Worm (Caenorhabditis elegans) whole organism, dauer: ENCODE measurements around the gene acs-11.
"Not testable (repeated sequence)": the region's sequence is repeated elsewhere in the genome, so short reads cannot be mapped to it uniquely, and the experiment has no call there.

Experiments used
- unc-62 ChIP-seq: sonication (generic microtip); optimal IDR thresholded peaks from 2 replicates; lab custom pipeline; 2017; ENCODE audit warnings: missing biosample characterization, missing genetic modification reagents, missing genetic modification characterization

The acs-11 gene

DNA sequence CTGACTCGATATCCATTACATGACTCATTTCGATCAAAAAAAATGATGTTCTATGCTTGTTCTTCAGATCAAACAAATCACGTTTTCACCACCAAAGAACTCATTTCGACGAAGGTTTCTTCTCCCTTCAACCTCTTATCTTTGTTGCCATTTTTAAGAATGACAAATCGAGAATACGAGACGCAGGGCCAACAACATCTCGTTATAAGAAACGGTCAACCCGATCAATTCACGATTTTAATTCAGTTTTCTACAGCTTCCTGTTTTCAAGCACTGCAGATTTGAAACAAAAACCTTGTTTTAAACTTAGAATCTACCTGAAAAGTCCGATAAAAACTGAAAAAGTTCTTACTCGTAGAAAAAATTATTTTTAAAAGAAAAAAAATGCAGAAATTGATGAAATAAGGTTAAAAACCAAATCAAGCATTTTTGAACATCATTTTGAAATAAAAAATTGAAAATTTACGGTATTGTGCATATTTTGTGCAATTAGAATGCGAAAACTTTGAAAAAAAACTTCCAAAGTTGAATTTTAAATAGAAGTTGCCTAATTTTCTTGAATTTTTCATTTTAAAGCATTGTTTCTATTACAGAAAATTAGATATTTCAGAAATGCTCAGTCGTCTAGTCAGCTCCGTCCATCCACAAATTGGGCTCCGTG is at the start of gene acs-11:
Gene acs-11 (plus strand): TSS at position 611 of the 661 bp plus-strand sequence.
- TF ChIP-seq unc-62 (GFP tag; lab: Kevin White, UChicago), result no peak

DNA sequence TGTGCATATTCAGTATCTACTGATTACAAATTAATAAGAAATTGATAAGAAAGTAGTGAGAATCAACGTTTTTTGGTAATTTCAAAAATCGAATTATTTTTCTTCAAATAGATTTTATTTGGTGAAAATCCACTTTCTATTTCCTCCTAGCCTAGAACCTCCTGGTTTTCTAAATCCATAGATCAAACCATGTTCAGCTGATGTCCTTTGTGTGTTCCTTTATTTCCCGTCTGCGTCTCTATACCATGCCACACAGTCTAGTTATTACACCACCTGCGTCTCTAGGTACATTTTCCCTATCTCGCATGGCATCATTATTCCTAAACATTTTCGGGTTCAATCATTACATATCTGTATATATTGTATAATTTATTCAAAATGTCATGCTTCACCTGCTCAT is 48.8 kb upstream of the acs-11 start, which contains the start of gene F10G7.5:
Gene F10G7.5 (plus strand): TSS at position 286 of the 400 bp plus-strand sequence.
- TF ChIP-seq unc-62 (GFP tag; lab: Kevin White, UChicago), result no peak

DNA sequence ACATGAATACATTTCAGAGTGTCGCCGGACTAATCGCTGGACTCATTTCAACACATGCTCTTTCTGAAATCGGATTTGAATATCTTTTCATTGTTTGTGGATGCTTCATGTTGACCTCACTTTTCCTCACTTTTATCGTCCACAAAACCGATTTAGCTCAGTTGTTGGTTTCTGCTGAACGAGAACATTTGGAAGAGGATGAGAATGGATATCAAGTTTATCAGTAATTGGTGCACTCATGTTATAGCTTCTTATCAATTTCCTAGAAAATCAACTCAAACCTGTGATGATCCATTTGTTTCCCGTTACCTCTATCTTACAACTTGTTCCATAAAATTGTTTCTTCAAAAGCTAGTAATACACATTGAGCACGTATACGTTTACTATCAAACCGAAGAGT is 45.9 kb upstream of the acs-11 start:
- no peak for TF ChIP-seq unc-62 (GFP tag; lab: Kevin White, UChicago)

DNA sequence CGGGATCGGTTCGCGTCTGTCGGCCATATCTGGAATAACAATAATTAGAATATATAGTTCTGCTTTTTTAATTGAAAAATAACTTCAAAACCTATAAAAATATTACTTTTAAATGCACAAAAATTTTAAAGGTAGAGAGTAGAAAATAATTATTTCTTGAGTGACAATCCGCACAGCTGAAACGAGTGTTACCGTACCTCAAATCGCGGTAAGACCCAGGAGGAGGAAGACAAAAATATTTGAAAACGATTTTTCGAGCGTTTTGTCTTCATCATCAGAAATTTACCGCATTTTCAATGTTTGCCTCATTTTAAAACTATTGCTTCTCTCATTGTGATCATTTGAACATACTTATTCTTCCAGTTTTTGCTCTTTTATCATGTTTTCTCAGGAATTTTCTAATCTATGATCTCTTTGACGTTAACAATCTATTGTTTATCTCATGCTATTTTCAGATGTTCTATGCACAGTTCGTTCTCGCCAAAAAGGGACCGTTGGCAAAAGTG is 43.6 kb upstream of the acs-11 start, which contains the start of the genes rpn-5 and scc-1:
Gene rpn-5 (minus strand): TSS at position 162 of the 506 bp plus-strand sequence.
Gene scc-1 (plus strand): TSS at position 456 of the 506 bp plus-strand sequence.
- no peak for TF ChIP-seq unc-62 (GFP tag; lab: Kevin White, UChicago)

DNA sequence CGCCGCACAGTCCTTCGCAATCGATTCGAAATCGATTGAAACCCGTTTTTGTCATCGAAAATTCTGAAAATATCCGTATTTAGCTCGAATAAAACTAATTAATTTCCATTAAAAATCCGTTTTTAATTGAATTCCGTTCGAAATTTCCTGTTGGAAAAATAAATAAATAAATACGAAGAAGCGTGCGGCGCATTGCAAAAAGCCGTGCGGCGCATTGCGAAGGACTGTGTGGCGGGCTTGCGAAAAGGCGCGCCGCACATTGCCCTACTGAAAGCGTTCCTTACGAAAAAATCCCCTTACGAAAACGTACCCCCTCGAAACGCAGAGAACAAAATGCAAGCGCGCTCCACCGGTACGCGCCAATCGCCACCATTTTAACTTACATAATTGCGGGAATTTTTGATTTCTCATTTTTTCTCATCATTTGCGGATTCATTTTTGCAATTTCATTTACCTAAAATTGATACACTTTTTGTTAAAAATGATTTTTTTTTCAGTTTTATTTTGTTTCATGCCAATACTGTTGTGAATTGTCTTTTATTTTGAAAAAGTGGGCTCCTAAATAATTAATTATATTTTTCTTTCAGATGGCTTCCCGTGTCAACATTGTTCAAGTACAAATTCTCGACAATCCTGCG is 40.3 kb upstream of the acs-11 start, which contains the start of gene unc-85:
Gene unc-85 (plus strand): TSS at position 588 of the 638 bp plus-strand sequence.
- TF ChIP-seq unc-62 (GFP tag; lab: Kevin White, UChicago), result not testable (repeated sequence)

DNA sequence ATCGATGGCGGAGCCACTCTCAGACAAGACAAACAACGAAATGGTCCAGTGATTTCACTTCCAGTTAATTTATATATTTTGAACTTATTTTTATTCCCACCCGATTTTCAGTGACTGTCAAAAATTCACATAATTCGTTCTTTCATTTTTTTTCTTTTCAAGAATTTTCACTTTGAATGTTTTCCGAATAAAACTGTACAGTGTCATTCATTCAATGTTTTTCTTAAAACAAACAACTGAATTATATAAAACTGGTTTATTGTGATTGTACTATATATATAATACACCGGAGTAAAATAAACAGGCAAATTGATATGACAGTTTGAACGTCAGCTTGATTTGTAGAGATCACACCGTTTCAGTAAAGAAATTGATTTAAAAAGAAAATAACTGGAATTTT is 38.9 kb upstream of the acs-11 start:
- TF ChIP-seq unc-62 (GFP tag; lab: Kevin White, UChicago), result no peak

DNA sequence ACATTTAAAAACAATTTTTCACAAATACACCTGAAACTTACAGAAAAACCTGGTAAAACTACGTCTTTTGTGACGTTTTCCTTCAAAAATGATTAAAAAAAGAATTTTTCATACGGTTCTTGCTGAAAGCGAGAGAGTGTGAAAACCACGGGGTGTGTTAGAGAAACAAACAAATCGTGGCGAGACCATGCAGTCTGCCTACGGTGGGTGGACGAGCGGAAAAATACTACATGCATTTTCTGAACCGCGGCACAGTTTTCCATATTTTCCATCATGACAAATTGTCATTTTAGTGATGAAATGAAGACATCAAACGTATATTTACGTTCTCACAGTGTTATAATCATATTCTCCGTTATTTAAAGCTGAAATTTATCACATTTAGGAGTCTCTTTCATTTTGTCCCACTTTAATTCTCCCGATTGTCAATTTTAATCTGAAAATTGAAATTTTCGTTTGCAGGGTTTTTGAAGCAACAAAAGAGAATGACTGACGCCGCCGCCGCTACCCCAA is 35.5 kb upstream of the acs-11 start, which contains the start of the genes F10G7.9 and tsn-1:
Gene F10G7.9 (minus strand): TSS at position 127 of the 513 bp plus-strand sequence.
Gene tsn-1 (plus strand): TSS at position 463 of the 513 bp plus-strand sequence.
- TF ChIP-seq unc-62 (GFP tag; lab: Kevin White, UChicago), result no peak

DNA sequence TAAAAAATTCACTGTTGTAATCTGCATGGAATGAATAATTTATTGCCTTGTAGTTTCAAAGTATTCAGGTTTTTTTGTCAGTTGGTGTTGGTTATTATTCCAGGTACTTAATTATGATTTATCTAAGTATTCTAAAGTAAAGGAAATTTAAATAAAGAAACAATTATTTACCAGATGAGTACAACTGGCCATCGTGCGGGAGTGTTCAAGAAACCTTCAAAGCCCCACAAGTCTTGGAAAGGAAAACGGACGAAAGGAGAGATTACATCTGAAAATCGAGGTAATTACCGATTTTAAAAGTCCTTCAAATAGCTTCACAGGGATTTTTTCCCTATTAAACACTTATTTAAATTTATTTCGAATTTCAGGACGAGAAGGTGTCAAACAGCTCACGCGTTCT is 31.8 kb upstream of the acs-11 start, which contains the start of gene tag-151:
Gene tag-151 (plus strand): TSS at position 158 of the 400 bp plus-strand sequence.
- TF ChIP-seq unc-62 (GFP tag; lab: Kevin White, UChicago), result no peak

DNA sequence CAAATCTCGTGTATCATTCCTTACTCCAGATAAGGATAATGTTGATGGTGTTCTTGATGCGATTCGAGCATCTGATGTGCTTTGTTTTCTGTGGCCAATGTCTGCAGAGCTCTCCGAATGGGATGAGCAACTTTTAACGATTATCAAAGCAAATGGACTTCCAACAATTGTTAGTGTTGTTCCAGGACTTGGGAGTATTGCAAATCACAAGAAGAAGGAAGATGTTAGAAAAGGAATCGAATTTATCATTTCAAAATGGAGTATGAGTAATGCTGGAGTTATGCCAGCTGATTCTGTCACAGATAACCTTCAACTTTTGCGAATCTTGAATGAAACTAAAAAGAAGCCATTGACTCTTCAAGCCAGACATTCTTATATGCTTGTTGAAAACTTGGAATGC is 31.1 kb upstream of the acs-11 start:
- no peak for TF ChIP-seq unc-62 (GFP tag; lab: Kevin White, UChicago)

DNA sequence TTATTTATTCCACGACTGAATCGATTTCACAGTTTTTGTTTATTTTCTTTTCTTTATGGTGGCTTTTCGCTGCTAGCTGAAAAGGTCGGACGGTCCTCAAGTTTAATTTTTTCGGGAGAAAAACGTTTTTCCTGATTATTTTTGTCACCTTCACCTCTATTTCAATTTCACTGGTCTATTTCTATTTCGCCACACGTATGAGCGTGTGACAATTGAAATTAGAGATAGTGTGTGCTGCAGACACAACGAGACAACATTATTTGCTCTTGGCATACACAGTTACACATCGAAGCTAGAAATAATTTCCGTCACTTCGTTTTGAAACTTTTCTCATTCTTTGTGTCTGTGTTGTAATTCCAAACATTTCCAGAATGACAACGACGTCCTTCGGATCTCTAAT is 26.3 kb upstream of the acs-11 start, which contains the start of gene F41C3.8:
Gene F41C3.8 (plus strand): TSS at position 371 of the 400 bp plus-strand sequence.
- no peak for TF ChIP-seq unc-62 (GFP tag; lab: Kevin White, UChicago)

DNA sequence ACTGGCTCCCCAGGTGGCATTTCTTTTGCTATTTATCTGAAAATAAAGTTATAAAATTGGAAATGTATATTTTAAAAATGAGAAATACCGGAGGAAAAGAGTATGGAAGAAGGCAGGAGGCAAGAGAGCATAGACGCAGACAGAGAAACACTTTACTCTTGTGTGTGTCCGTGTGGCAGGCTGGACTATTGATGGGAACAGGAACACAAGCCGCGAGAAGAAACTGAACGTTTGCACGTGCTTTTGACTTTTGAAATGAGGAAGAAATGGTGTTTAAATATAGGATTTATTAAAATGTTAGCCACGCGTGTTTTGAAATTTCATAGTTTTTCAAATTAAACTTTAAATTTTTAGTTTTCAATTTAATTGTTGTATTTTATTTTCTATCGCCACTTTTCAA is 15.8 kb upstream of the acs-11 start, which contains the start of gene F10G7.10:
Gene F10G7.10 (minus strand): TSS at position 145 of the 400 bp plus-strand sequence.
- TF ChIP-seq unc-62 (GFP tag; lab: Kevin White, UChicago), result no peak

DNA sequence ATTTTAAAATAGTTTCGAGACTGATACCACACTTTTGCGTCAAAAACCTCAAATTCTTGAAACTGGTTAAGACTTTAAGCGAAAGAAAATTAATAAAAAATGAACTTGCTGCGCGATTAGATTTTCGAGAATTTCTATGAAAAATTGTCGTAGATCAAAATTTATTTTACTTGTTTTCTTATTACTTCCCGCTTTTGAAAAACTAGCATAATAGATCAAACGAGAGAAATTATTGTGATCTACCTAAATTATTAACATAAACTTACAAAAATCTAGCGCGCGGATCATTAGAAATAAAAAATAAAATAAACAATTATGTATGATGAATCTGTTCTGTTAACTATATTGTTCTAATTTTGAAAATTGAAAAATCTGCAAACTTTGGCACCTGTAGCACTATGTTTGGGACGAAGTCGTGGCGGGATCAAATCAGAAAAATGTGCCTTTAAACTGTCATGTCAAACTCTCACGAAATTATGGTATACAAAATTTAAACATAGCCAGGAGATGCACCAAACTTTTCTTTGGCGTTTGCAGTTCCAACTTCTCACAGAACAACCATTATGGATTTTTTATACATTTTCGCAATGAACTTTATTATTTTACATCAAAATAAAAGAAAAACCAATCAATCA is 15.1 kb upstream of the acs-11 start:
- TF ChIP-seq unc-62 (GFP tag; lab: Kevin White, UChicago), result no peak

DNA sequence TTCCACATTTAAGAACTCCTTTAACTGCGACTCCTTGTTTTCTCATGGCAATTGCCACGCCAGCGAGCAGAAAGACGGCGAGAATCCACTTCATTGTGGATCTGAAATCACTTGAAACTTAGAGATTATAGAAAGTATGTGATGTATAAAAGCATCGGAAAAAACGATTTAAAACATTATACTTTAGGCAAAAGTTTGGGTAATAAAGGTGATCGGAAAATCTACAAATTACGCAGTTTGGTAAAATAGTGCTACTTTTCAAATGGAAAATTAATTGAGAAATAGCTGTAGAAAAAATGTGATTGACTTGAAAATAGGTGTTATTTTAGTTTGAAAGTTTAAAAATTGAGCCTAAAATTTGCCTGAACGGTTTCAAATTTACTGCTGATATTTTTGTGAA is 14.2 kb upstream of the acs-11 start, which contains the start of gene ttr-41:
Gene ttr-41 (minus strand): TSS at position 101 of the 400 bp plus-strand sequence.
- no peak for TF ChIP-seq unc-62 (GFP tag; lab: Kevin White, UChicago)

DNA sequence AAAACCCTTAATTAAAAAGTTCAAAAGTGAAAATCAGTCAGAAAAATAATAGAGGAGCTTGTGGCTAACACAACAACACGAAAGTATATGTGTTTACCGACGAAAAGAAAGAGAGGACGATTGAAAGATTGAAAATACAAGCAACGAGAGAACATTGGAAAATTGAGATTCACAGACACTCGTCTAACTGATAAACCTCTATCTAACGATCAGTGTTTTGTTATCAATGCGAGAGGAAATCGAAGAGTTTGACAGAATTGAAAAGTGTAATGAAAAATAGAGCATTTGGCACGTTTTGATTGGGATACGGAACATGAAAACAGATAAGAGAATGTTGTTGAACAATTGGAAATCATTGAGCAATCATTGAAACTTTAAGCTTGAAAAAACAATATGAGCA is 13.2 kb upstream of the acs-11 start:
- TF ChIP-seq unc-62 (GFP tag; lab: Kevin White, UChicago), result no peak

DNA sequence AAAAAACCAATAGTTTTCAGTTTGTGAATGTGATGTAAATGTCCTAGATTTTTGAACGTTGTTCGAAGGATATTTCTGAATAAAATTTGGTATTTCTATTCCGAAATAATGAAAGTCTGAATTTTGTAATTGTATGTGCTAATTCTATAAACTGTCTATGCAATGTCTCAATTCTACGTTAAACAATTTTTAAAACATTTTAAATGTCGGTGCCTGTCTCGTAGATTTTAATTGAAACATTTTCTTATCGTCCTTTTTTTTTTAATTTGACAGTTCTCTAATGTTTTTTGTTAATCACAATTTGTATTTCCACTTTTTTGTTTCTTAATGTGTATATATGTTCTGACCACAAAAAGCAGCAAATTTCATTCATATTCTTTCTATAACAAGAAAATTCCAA is 12.2 kb upstream of the acs-11 start, which contains the start of gene F41C3.7:
Gene F41C3.7 (plus strand): TSS at position 301 of the 400 bp plus-strand sequence.
- TF ChIP-seq unc-62 (GFP tag; lab: Kevin White, UChicago), result no peak
